Worm (Caenorhabditis elegans) whole organism, L4 larva: Measurements from ENCODE around the gene gldi-8.

Source experiments
- attf-4 ChIP-seq: sonication (generic microtip); optimal IDR thresholded peaks from 3 replicates; lab custom pipeline; 2017; ENCODE audit warnings: missing biosample characterization, missing genetic modification characterization
- dpl-1 ChIP-seq: fragments of 150-350 bp; optimal IDR thresholded peaks from 2 replicates; lab custom pipeline; 2014; ENCODE audit warnings: missing biosample characterization, missing genetic modification reagents, missing genetic modification characterization
- lin-13 ChIP-seq: fragments of 150-350 bp; optimal IDR thresholded peaks from 2 replicates; lab custom pipeline; 2014; ENCODE audit warnings: missing biosample characterization, missing genetic modification reagents, missing genetic modification characterization
- madf-9 ChIP-seq: fragments of 200-800 bp; sonication (Bioruptor generic); conservative IDR thresholded peaks from 2 replicates; pipeline ENCODE4 v1.3.6; 2022; ENCODE audit warnings: missing genetic modification reagents, missing genetic modification characterization, missing compliant biosample characterization
- mdl-1 ChIP-seq, 2 experiments: fragments of 150-350 bp in 1 of 2; sonication (generic microtip) in 1 of 2; optimal IDR thresholded peaks; 2 replicates each; lab custom pipeline; 2014 to 2017; ENCODE audit warnings: missing biosample characterization in 2 of 2, missing genetic modification characterization in 2 of 2
- nhr-6 ChIP-seq: fragments of 150-350 bp; optimal IDR thresholded peaks from 2 replicates; lab custom pipeline; 2014; ENCODE audit warnings: missing biosample characterization, missing genetic modification characterization
- rbr-2 ChIP-seq: sonication (generic microtip); optimal IDR thresholded peaks from 2 replicates; lab custom pipeline; 2016; ENCODE audit warnings: missing genotype, missing genetic modification characterization, missing compliant biosample characterization
- skn-1 ChIP-seq: fragments of 150-350 bp; optimal IDR thresholded peaks from 2 replicates; lab custom pipeline; 2014; ENCODE audit warnings: missing biosample characterization, missing genetic modification characterization
- unc-130 ChIP-seq: sonication (generic microtip); optimal IDR thresholded peaks from 2 replicates; lab custom pipeline; 2016; ENCODE audit warnings: missing genetic modification reagents, missing genetic modification characterization, missing compliant biosample characterization
- zip-2 ChIP-seq: fragments of 150-350 bp; optimal IDR thresholded peaks from 2 replicates; lab custom pipeline; 2014; ENCODE audit warnings: missing biosample characterization, missing genetic modification characterization

ce11 chrIII:12642511-12643168 lies 43.1 kb upstream of the gldi-8 start:
- TF ChIP-seq madf-9 (GFP tag; lab: Robert Waterston, UW) (no peak), attf-4 (tag; lab: Kevin White, UChicago) (no peak), unc-130 (GFP tag; lab: Kevin White, UChicago) (no peak), skn-1 (tag; lab: Kevin White, UChicago) (no peak), lin-13 (GFP tag; lab: Kevin White, UChicago) (no peak), zip-2 (tag; lab: Kevin White, UChicago) (no peak), nhr-6 (tag; lab: Kevin White, UChicago) (no peak), rbr-2 (tag; lab: Kevin White, UChicago) (no peak), mdl-1 (tag; optimal IDR thresholded peaks at IDR 0.05; lab: Kevin White, UChicago) (no peak), dpl-1 (no peak)
